Worm (Caenorhabditis elegans): ENCODE measurements around the gene H20E11.2.

Gene H20E11.2

ce11 chrIV:6803805-6804344, 23.7 kb upstream of the H20E11.2 start (continued):
- no peak for TF ChIP-seq ceh-90 (tag; optimal IDR thresholded peaks at IDR 0.05)
- no peak for TF ChIP-seq unc-86 (tag; optimal IDR thresholded peaks at IDR 0.05)
- no peak for TF ChIP-seq aly-2 (tag; optimal IDR thresholded peaks at IDR 0.05)
- no peak for TF ChIP-seq lir-3 (tag; optimal IDR thresholded peaks at IDR 0.05; ENCODE audit: poor library complexity)
- no peak for TF ChIP-seq swsn-7 (tag; optimal IDR thresholded peaks at IDR 0.05)
- no peak for TF ChIP-seq egl-27 (tag; optimal IDR thresholded peaks at IDR 0.05)
- no peak for TF ChIP-seq pag-3 (tag; optimal IDR thresholded peaks at IDR 0.05; ENCODE audit: borderline replicate concordance, insufficient read depth)
- peak in 1 of 2 experiments; percentile 23 for TF ChIP-seq lin-35 (GFP tag; optimal IDR thresholded peaks at IDR 0.05)
- no peak for TF ChIP-seq zag-1 (tag; optimal IDR thresholded peaks at IDR 0.05)
- TF ChIP-seq lin-14 (GFP tag; optimal IDR thresholded peaks at IDR 0.05) = peak; percentile 71
- no peak for TF ChIP-seq ceh-82 (tag; optimal IDR thresholded peaks at IDR 0.05)
- TF ChIP-seq rnt-1 (tag; optimal IDR thresholded peaks at IDR 0.05) = peak; percentile 66
- TF ChIP-seq nhr-77 (tag; optimal IDR thresholded peaks at IDR 0.05) = no peak
- peak in 1 of 6 experiments; percentile 52 for TF ChIP-seq elt-3 (tag; optimal IDR thresholded peaks at IDR 0.05)
- no peak for TF ChIP-seq zip-4 (GFP tag; optimal IDR thresholded peaks at IDR 0.05)
- TF ChIP-seq hlh-4 (tag; optimal IDR thresholded peaks at IDR 0.05) = no peak
- no peak for TF ChIP-seq ceh-63 (GFP tag; optimal IDR thresholded peaks at IDR 0.05)
- no peak for TF ChIP-seq pqm-1 (tag; optimal IDR thresholded peaks at IDR 0.05)
- TF ChIP-seq dpl-1 (GFP tag; optimal IDR thresholded peaks at IDR 0.05) = no peak
- TF ChIP-seq nhr-19 (GFP tag; conservative IDR thresholded peaks at IDR 0.05) = no peak
- no peak for TF ChIP-seq sox-4 (tag; optimal IDR thresholded peaks at IDR 0.05)
- TF ChIP-seq ets-5 (GFP tag; IDR thresholded peaks at IDR 0.05) = no peak
- no peak for TF ChIP-seq nhr-11 (tag; optimal IDR thresholded peaks at IDR 0.05)
- TF ChIP-seq mep-1 (tag; optimal IDR thresholded peaks at IDR 0.05) = no peak
- TF ChIP-seq xbp-1 (tag; optimal IDR thresholded peaks at IDR 0.05) = no peak
- TF ChIP-seq lsy-2 (tag; optimal IDR thresholded peaks at IDR 0.05) = no peak
- no peak for TF ChIP-seq C34B4.2 (tag; optimal IDR thresholded peaks at IDR 0.05)
- TF ChIP-seq nhr-76 (tag; optimal IDR thresholded peaks at IDR 0.05) = no peak
- TF ChIP-seq C16A3.4 (tag; optimal IDR thresholded peaks at IDR 0.05) = no peak
- TF ChIP-seq dsc-1 (tag; optimal IDR thresholded peaks at IDR 0.05) = no peak
- TF ChIP-seq nhr-85 (tag) = peak; percentile 72
- no peak for TF ChIP-seq mdl-1 (tag; optimal IDR thresholded peaks at IDR 0.05)
- no peak for TF ChIP-seq irx-1 (tag; optimal IDR thresholded peaks at IDR 0.05)
- TF ChIP-seq lin-15B (tag; optimal IDR thresholded peaks at IDR 0.05) = no peak
- TF ChIP-seq tbx-2 (tag; optimal IDR thresholded peaks at IDR 0.05) = no peak
- TF ChIP-seq ceh-8 (GFP tag; optimal IDR thresholded peaks at IDR 0.05) = no peak
- no peak for TF ChIP-seq nhr-12 (tag; optimal IDR thresholded peaks at IDR 0.05)
- no peak for TF ChIP-seq unc-62 (GFP tag; optimal IDR thresholded peaks at IDR 0.05)
- no peak for TF ChIP-seq tlp-1 (tag; optimal IDR thresholded peaks at IDR 0.05)
- no peak for TF ChIP-seq nhr-237 (tag; optimal IDR thresholded peaks at IDR 0.05)
- TF ChIP-seq nhr-47 (tag; optimal IDR thresholded peaks at IDR 0.05) = no peak
- no peak for TF ChIP-seq nhr-28 (tag; optimal IDR thresholded peaks at IDR 0.05)
- TF ChIP-seq F16B12.6 (tag; optimal IDR thresholded peaks at IDR 0.05) = no peak
- TF ChIP-seq hpl-2 (GFP tag; optimal IDR thresholded peaks at IDR 0.05) = no peak
- TF ChIP-seq fkh-4 (tag; optimal IDR thresholded peaks at IDR 0.05; ENCODE audit: borderline replicate concordance) = no peak
- no peak for TF ChIP-seq mef-2 (tag; optimal IDR thresholded peaks at IDR 0.05)
